Worm (Caenorhabditis elegans) whole organism, L3 larva: Measurements from ENCODE around the gene K11D12.14.

ENCODE experiments used
- aly-2 ChIP-seq: fragments of 150-350 bp; optimal IDR thresholded peaks from 2 replicates; lab custom pipeline; 2014; ENCODE audit warnings: missing biosample characterization, missing genetic modification characterization
- ceh-16 ChIP-seq: sonication (generic microtip); optimal IDR thresholded peaks from 2 replicates; lab custom pipeline; 2017; ENCODE audit warnings: missing biosample characterization, missing genetic modification characterization
- ceh-82 ChIP-seq: fragments of 150-350 bp; optimal IDR thresholded peaks from 2 replicates; lab custom pipeline; 2014; ENCODE audit warnings: missing biosample characterization, missing genetic modification characterization
- fkh-10 ChIP-seq: sonication (generic microtip); optimal IDR thresholded peaks from 2 replicates; lab custom pipeline; 2017; ENCODE audit warnings: missing biosample characterization, missing genetic modification reagents, missing genetic modification characterization
- nhr-12 ChIP-seq: fragments of 150-350 bp; optimal IDR thresholded peaks from 2 replicates; lab custom pipeline; 2014; ENCODE audit warnings: missing biosample characterization, missing genetic modification characterization
- nhr-25 ChIP-seq: sonication (generic microtip); optimal IDR thresholded peaks from 2 replicates; lab custom pipeline; 2017; ENCODE audit warnings: missing biosample characterization, missing genetic modification characterization
- nhr-28 ChIP-seq: fragments of 150-350 bp; optimal IDR thresholded peaks from 2 replicates; lab custom pipeline; 2014; ENCODE audit warnings: missing biosample characterization, missing genetic modification characterization

DNA sequence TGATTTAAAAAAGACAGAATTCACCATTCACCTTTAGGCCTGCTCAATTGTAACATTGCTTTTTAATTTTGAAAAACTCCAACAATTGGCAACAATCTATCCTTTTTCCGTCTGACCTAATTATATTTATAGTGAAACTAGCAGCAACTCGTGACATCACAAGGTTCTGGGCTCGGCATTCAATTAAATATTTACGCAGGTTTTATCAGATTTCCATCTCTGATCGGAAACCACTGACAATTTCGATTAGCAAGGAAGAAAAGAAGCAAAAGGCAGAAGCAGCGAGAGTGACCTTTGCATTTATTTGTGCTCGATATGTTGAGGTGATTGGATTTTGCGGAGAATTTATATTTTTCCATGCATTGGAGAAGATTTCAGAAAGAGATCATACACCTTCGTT, 41.0 kb downstream of the K11D12.14 start:
- TF ChIP-seq nhr-25 (tag; lab: Kevin White, UChicago) = no peak
- TF ChIP-seq ceh-82 (tag; lab: Kevin White, UChicago) = no peak
- TF ChIP-seq fkh-10 = peak; percentile 20
- no peak for TF ChIP-seq nhr-12 (tag; lab: Kevin White, UChicago)
- TF ChIP-seq nhr-28 (tag; lab: Kevin White, UChicago) = no peak
- TF ChIP-seq aly-2 (tag; lab: Kevin White, UChicago) = no peak
- no peak for TF ChIP-seq ceh-16
